Fruit fly (Drosophila melanogaster) whole organism, pupa: Measurements from ENCODE around the gene snsl.

Source experiments
- CG10348 ChIP-seq: fragments of 200-800 bp; sonication (Bioruptor generic); IDR thresholded peaks from 2 replicates; pipeline ENCODE4 v1.3.6; 2022; ENCODE audit warnings: missing biosample characterization, missing genetic modification characterization
- CG8159 ChIP-seq: fragments of 200-800 bp; sonication (Bioruptor generic); optimal IDR thresholded peaks from 3 replicates; lab custom pipeline; 2018; ENCODE audit warnings: missing biosample characterization, mild to moderate bottlenecking, missing genetic modification characterization, moderate library complexity
- Pif1A ChIP-seq: fragments of 200-800 bp; sonication (Bioruptor generic); optimal IDR thresholded peaks from 3 replicates; lab custom pipeline; 2016; ENCODE audit warnings: missing biosample characterization, missing genetic modification characterization
- rn ChIP-seq: fragments of 200-800 bp; sonication (Bioruptor generic); IDR thresholded peaks from 2 replicates; pipeline ENCODE4 v1.3.6; 2022; ENCODE audit warnings: missing biosample characterization, missing genetic modification characterization

DNA sequence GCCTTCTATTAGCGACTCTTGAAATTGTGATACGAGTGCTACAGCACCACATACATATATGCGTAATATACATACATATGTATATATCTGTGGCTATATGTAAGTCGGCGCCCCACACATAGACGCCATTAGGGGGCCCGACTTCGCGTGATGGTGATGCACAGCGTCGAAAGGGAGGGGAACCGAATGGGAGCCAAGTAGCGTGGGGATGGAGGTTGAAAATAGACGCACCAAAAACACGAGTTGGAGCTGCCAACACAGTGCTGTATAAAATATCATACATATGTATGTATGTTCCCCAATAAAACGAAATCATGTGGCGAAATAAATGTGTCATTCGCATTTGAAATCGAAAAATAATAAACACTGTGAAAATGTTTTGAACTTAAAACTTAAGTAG, 19.9 kb downstream of the snsl start:
- TF ChIP-seq rn (GFP tag; lab: Robert Waterston, UW) (no peak), Pif1A (GFP tag; lab: Kevin White, UChicago) (no peak), CG10348 (no peak), CG8159 (tag; lab: Kevin White, UChicago) (no peak)
